Worm (Caenorhabditis elegans) whole organism, L3 larva: ENCODE data around the gene Y50E8A.12.
A peak's percentile ranks its signal among the peaks of the same experiment; 100 is the strongest.

ENCODE experiments used
- ZK546.5 ChIP-seq: sonication (generic microtip); optimal IDR thresholded peaks from 2 replicates; lab custom pipeline; 2017; ENCODE audit warnings: missing biosample characterization, missing genetic modification characterization
- ama-1 ChIP-seq: fragments of 150-350 bp; optimal IDR thresholded peaks from 2 replicates; lab custom pipeline; 2018
- ceh-28 ChIP-seq: fragments of 150-350 bp; optimal IDR thresholded peaks from 2 replicates; lab custom pipeline; 2014; ENCODE audit warnings: missing biosample characterization, missing genetic modification reagents, missing genetic modification characterization
- ceh-9 ChIP-seq: sonication (generic microtip); optimal IDR thresholded peaks from 2 replicates; lab custom pipeline; 2018; ENCODE audit warnings: missing biosample characterization, missing genetic modification characterization
- daf-12 ChIP-seq: fragments of 150-350 bp; optimal IDR thresholded peaks from 2 replicates; lab custom pipeline; 2014; ENCODE audit warnings: missing biosample characterization, missing genetic modification reagents, missing genetic modification characterization
- egl-27 ChIP-seq: sonication (generic microtip); optimal IDR thresholded peaks from 4 replicates; lab custom pipeline; 2017; ENCODE audit warnings: missing biosample characterization, missing genetic modification reagents, missing genetic modification characterization
- egl-5 ChIP-seq: fragments of 150-350 bp; optimal IDR thresholded peaks from 2 replicates; lab custom pipeline; 2017; ENCODE audit warnings: missing biosample characterization, missing genetic modification reagents, missing genetic modification characterization, inconsistent platforms
- elt-1 ChIP-seq: fragments of 150-350 bp; optimal IDR thresholded peaks from 2 replicates; lab custom pipeline; 2014; ENCODE audit warnings: missing biosample characterization, missing genetic modification characterization
- elt-2 ChIP-seq: sonication (generic microtip); optimal IDR thresholded peaks from 2 replicates; lab custom pipeline; 2016; ENCODE audit warnings: missing genetic modification reagents, mild to moderate bottlenecking, missing genetic modification characterization, missing compliant biosample characterization
- eor-1 ChIP-seq, 2 experiments: fragments of 150-350 bp; optimal IDR thresholded peaks; 2 replicates each; lab custom pipeline; 2014 to 2018; ENCODE audit warnings: missing biosample characterization in 2 of 2, missing genetic modification characterization in 2 of 2
- fkh-10 ChIP-seq: sonication (generic microtip); optimal IDR thresholded peaks from 2 replicates; lab custom pipeline; 2017; ENCODE audit warnings: missing biosample characterization, missing genetic modification reagents, missing genetic modification characterization
- hmg-11 ChIP-seq: sonication (generic microtip); optimal IDR thresholded peaks from 2 replicates; lab custom pipeline; 2016; ENCODE audit warnings: missing genetic modification characterization, missing compliant biosample characterization
- jun-1 ChIP-seq: fragments of 150-350 bp; optimal IDR thresholded peaks from 2 replicates; lab custom pipeline; 2014; ENCODE audit warnings: missing biosample characterization, missing genetic modification reagents, missing genetic modification characterization
- lin-15B ChIP-seq: fragments of 150-350 bp; optimal IDR thresholded peaks from 2 replicates; lab custom pipeline; 2014; ENCODE audit warnings: missing biosample characterization, missing genetic modification characterization
- lin-39 ChIP-seq: fragments of 150-350 bp; optimal IDR thresholded peaks from 2 replicates; lab custom pipeline; 2018; ENCODE audit warnings: missing biosample characterization, missing genetic modification reagents, missing genetic modification characterization
- lsy-12 ChIP-seq: sonication (generic microtip); optimal IDR thresholded peaks from 2 replicates; lab custom pipeline; 2016; ENCODE audit warnings: mild to moderate bottlenecking, missing genetic modification characterization, missing compliant biosample characterization
- mdl-1 ChIP-seq: fragments of 150-350 bp; optimal IDR thresholded peaks from 2 replicates; lab custom pipeline; 2014; ENCODE audit warnings: missing biosample characterization, missing genetic modification characterization
- mml-1 ChIP-seq: fragments of 150-350 bp; sonication (generic microtip); optimal IDR thresholded peaks from 3 replicates; lab custom pipeline; 2014; ENCODE audit warnings: missing biosample characterization, missing genetic modification characterization
- nfya-1 ChIP-seq: sonication (generic microtip); optimal IDR thresholded peaks from 2 replicates; lab custom pipeline; 2017; ENCODE audit warnings: missing genetic modification characterization, mild to moderate bottlenecking, missing compliant biosample characterization, antibody characterized with exemption, moderate library complexity; ENCODE audit not compliant: insufficient read depth
- nhr-11 ChIP-seq: fragments of 150-350 bp; optimal IDR thresholded peaks from 2 replicates; lab custom pipeline; 2014; ENCODE audit warnings: missing biosample characterization, missing genetic modification characterization
- nhr-12 ChIP-seq: fragments of 150-350 bp; optimal IDR thresholded peaks from 2 replicates; lab custom pipeline; 2014; ENCODE audit warnings: missing biosample characterization, missing genetic modification characterization
- nhr-23 ChIP-seq: fragments of 150-350 bp; optimal IDR thresholded peaks from 2 replicates; lab custom pipeline; 2014; ENCODE audit warnings: missing biosample characterization, missing genetic modification reagents, missing genetic modification characterization
- nhr-25 ChIP-seq: sonication (generic microtip); optimal IDR thresholded peaks from 2 replicates; lab custom pipeline; 2017; ENCODE audit warnings: missing biosample characterization, missing genetic modification characterization
- nhr-43 ChIP-seq: sonication (generic microtip); optimal IDR thresholded peaks from 2 replicates; lab custom pipeline; 2016; ENCODE audit warnings: mild to moderate bottlenecking, missing genetic modification characterization, missing compliant biosample characterization; ENCODE audit not compliant: poor library complexity, severe bottlenecking
- nhr-67 ChIP-seq: fragments of 150-350 bp; optimal IDR thresholded peaks from 2 replicates; lab custom pipeline; 2014; ENCODE audit warnings: missing biosample characterization, missing genetic modification characterization
- nhr-77 ChIP-seq: fragments of 150-350 bp; optimal IDR thresholded peaks from 2 replicates; lab custom pipeline; 2014; ENCODE audit warnings: missing biosample characterization, missing genetic modification characterization
- pha-4 ChIP-seq: fragments of 150-350 bp; optimal IDR thresholded peaks from 2 replicates; lab custom pipeline; 2014; ENCODE audit warnings: missing biosample characterization, missing genetic modification reagents, missing genetic modification characterization
- pqm-1 ChIP-seq: fragments of 150-350 bp; optimal IDR thresholded peaks from 2 replicates; lab custom pipeline; 2017; ENCODE audit warnings: missing biosample characterization, missing genetic modification characterization, inconsistent platforms
- skn-1 ChIP-seq: fragments of 150-350 bp; optimal IDR thresholded peaks from 2 replicates; lab custom pipeline; 2014; ENCODE audit warnings: missing biosample characterization, missing genetic modification characterization
- snpc-4 ChIP-seq: fragments of 150-350 bp; optimal IDR thresholded peaks from 2 replicates; lab custom pipeline; 2014; ENCODE audit warnings: missing biosample characterization, missing genetic modification characterization
- unc-62 ChIP-seq: fragments of 150-350 bp; sonication (generic microtip); optimal IDR thresholded peaks from 4 replicates; lab custom pipeline; 2014; ENCODE audit warnings: missing biosample characterization, missing genetic modification reagents, missing genetic modification characterization
- zag-1 ChIP-seq: fragments of 150-350 bp; optimal IDR thresholded peaks from 2 replicates; lab custom pipeline; 2014; ENCODE audit warnings: missing biosample characterization, missing genetic modification characterization
- ztf-11 ChIP-seq: fragments of 150-350 bp; optimal IDR thresholded peaks from 2 replicates; lab custom pipeline; 2014; ENCODE audit warnings: missing biosample characterization, missing genetic modification characterization
- ztf-4 ChIP-seq: fragments of 150-350 bp; optimal IDR thresholded peaks from 2 replicates; lab custom pipeline; 2014; ENCODE audit warnings: missing biosample characterization, missing genetic modification characterization

Y50E8A.12 gene

DNA sequence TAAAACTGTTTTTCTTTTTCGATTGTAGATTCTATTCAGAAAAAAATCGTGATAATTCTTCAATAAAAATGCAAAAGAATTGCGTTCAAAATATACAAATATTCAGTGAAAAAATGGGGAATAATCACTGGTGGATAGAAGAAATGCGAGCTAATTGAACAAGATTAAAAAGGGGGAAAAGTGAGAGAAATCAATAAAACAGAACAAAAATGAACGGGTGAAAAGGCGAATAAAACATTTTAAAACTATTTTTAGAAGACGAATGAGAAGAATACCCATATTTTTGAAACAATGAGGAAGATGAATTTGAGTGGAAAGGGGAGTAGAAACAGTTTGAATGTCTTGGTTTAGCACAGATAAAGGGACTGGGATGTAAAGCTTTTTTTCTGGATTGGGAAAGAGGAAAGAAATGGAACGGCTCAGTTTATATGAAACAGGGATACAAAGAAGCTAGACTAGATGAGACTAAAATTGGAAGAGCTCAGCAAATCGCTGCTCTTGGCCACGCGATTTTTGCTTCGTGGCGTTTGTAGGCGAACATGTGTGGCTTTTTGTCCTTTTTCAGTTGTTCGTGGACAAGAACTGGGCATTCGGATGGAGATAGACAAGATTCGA is at the start of gene Y50E8A.12:
Gene Y50E8A.12 (minus strand): TSS at position 51 of the 615 bp plus-strand sequence.
- no peak for TF ChIP-seq ztf-4 (tag; lab: Kevin White, UChicago)
- TF ChIP-seq nhr-67 (tag; lab: Kevin White, UChicago), result no peak
- no peak for TF ChIP-seq lin-39 (tag; lab: Kevin White, UChicago)
- TF ChIP-seq daf-12, result no peak
- TF ChIP-seq zag-1 (tag; lab: Kevin White, UChicago), result no peak
- TF ChIP-seq eor-1 (tag; optimal IDR thresholded peaks at IDR 0.05; lab: Kevin White, UChicago), result no peak
- no peak for TF ChIP-seq lsy-12
- TF ChIP-seq nhr-25 (tag; lab: Kevin White, UChicago), result no peak
- TF ChIP-seq pqm-1 (tag; lab: Kevin White, UChicago), result no peak
- TF ChIP-seq pha-4 (tag; lab: Kevin White, UChicago), result no peak
- no peak for TF ChIP-seq elt-2 (tag; lab: Kevin White, UChicago)
- no peak for TF ChIP-seq jun-1 (tag; lab: Kevin White, UChicago)
- TF ChIP-seq mml-1, result no peak
- TF ChIP-seq elt-1, result no peak
- no peak for TF ChIP-seq ceh-9 (tag; lab: Kevin White, UChicago)
- no peak for TF ChIP-seq nhr-77 (tag; lab: Kevin White, UChicago)
- no peak for TF ChIP-seq ztf-11 (tag; lab: Kevin White, UChicago)
- TF ChIP-seq egl-27, result no peak

DNA sequence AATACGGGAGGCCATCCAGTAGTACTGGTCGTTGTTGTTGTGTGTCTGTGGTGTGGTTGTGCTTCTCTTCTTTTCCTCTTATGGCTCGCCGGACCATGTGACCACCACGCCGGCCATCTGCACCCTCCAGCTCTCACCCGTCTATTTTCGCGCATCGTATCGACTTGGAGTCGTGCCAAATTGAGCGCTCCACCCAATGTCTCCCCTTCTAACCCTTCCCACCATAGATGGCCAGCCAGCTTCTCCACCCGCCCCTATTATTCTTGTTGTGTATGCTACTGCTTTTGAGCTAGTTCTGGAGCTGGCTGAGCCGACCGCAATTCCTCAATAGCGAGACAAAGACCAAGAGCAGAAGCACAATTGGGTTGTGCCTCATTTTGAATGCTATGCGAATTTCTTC is 49.2 kb upstream of the Y50E8A.12 start:
- TF ChIP-seq lin-39 (tag; lab: Kevin White, UChicago), result peak; percentile 84
- TF ChIP-seq ceh-28, result no peak
- TF ChIP-seq egl-5 (tag; lab: Kevin White, UChicago), result no peak
- TF ChIP-seq nfya-1, result peak; percentile 71
- no peak for TF ChIP-seq nhr-43 (tag; lab: Kevin White, UChicago)
- no peak for TF ChIP-seq ztf-11 (tag; lab: Kevin White, UChicago)
- TF ChIP-seq nhr-11, result no peak
- TF ChIP-seq skn-1, result no peak
- no peak for TF ChIP-seq daf-12
- peak; percentile 50 for TF ChIP-seq mdl-1 (tag; lab: Kevin White, UChicago)
- peak; percentile 70 for TF ChIP-seq hmg-11 (tag; lab: Kevin White, UChicago)
- TF ChIP-seq, all 47 proteins: peak for 4

DNA sequence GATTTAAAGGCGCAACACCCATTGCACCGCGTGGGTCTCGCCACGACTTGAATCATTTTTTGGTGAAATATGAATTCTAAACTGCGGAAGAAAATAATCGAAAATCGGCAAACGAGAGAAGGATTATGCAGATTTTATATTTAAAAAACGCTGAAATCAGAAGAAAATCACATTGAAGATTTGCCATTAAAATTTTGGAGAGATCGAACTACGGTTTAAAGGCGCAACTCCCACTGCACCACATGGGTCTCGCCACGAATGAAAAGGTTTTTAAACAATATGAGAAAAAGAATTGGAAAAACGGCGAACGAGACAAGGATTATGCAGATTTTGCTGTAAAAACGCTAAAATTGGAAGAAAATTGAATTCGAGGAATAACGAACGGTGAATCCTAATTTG is 48.8 kb upstream of the Y50E8A.12 start:
- TF ChIP-seq nhr-25 (tag; lab: Kevin White, UChicago) (no peak), nhr-43 (tag; lab: Kevin White, UChicago) (no peak), mml-1 (no peak), snpc-4 (no peak), ZK546.5 (tag; lab: Kevin White, UChicago) (no peak), ztf-4 (tag; lab: Kevin White, UChicago) (no peak), ama-1 (no peak), nhr-12 (tag; lab: Kevin White, UChicago) (no peak), egl-27 (no peak), lin-15B (no peak), elt-1 (no peak)

DNA sequence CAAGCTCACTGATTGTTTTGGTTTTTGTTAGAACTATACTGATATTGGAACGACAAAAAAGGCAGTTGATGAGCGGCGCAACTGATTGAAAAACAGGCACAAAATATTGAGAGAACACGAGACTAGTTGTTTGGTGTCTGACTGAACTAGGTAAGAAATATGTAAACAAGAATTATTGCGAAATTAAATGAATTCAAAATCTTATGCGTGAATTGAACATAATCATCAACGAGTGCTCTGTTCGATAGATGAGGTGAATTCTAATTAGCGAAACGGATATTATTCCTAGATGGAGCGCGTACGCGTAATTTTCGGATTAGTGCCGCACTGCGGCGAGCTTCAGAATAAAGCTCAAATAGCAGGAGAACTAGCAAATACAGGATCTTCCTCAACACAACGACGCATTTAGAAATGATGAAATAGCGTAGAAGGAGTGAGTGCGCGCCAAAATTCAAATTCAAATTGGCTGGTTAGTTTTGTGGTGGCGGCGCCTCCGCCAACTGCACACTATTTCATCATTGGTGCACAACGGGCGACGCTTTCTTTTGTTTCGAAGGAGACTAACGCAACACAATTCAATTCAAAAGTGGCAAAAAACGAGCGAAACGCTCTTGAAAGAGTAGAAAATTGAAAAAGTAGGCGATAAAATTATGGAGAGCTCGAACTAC is 48.2 kb upstream of the Y50E8A.12 start:
- no peak for TF ChIP-seq nhr-23 (tag; lab: Kevin White, UChicago)
- no peak for TF ChIP-seq lin-39 (tag; lab: Kevin White, UChicago)
- TF ChIP-seq pha-4 (tag; lab: Kevin White, UChicago), result peak; percentile 58

DNA sequence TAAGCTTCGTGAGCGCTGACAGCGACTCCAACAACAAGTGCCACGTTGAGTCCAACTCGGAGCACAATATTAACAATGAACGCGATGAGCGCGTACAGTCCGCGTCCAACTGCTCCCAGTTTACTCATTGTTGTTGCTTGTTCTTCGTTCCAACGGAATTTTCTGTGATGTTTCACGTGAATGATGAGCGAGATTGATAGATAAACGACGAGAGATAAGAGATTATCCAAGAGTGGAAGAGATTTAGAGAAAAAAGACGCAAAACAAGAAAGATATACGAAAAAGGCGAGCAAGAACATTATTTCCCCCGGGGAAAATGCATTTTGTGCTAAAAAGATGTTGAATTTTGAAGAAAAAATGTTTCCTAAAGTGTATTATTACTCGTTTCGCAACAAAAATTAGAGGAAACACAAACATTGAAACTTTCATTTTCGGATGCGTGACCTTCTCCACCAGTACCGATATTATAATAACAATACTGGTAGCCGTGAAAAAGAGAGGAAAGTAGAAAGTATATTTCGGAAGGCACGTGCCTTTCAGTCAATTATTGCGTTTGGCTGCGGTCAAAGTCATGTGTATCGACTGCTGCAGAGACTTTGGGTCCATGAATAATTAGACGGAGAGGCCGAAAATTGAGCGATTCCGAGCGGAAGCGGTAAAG is 47.6 kb upstream of the Y50E8A.12 start:
- TF ChIP-seq ceh-9 (tag; lab: Kevin White, UChicago) (no peak), elt-1 (peak; percentile 70), jun-1 (tag; lab: Kevin White, UChicago) (no peak), nhr-67 (tag; lab: Kevin White, UChicago) (no peak), elt-2 (tag; lab: Kevin White, UChicago) (no peak), nhr-12 (tag; lab: Kevin White, UChicago) (no peak), mdl-1 (tag; lab: Kevin White, UChicago) (no peak), unc-62 (peak; percentile 31), nhr-25 (tag; lab: Kevin White, UChicago) (peak; percentile 8), lin-39 (tag; lab: Kevin White, UChicago) (peak; percentile 41), lin-15B (no peak), fkh-10 (GFP tag; lab: Kevin White, UChicago) (no peak)
- TF ChIP-seq, all 47 proteins: peak for 4
